Worm (Caenorhabditis elegans) whole organism, young adult: ENCODE measurements around the gene trx-2.

Source experiments
- B0019.2 ChIP-seq: fragments of 200-800 bp; sonication (Bioruptor generic); conservative IDR thresholded peaks from 2 replicates; pipeline ENCODE4 v1.3.6; 2022; ENCODE audit warnings: missing genetic modification reagents, missing genetic modification characterization, missing compliant biosample characterization
- D2030.7 ChIP-seq: fragments of 200-800 bp; sonication (Bioruptor generic); IDR thresholded peaks from 2 replicates; pipeline ENCODE4 v1.3.6; 2022; ENCODE audit warnings: missing genetic modification reagents, missing genetic modification characterization, missing compliant biosample characterization
- F22D6.2 ChIP-seq: sonication (generic microtip); optimal IDR thresholded peaks from 2 replicates; lab custom pipeline; 2016; ENCODE audit warnings: mild to moderate bottlenecking, missing genetic modification characterization, missing compliant biosample characterization
- F33H1.4 ChIP-seq: fragments of 200-800 bp; sonication (Bioruptor generic); IDR thresholded peaks from 2 replicates; pipeline ENCODE4 v1.3.6; 2022; ENCODE audit warnings: missing genetic modification reagents, missing genetic modification characterization, missing compliant biosample characterization
- F39B2.1 ChIP-seq: fragments of 200-800 bp; sonication (Bioruptor generic); IDR thresholded peaks from 2 replicates; pipeline ENCODE4 v1.3.6; 2022; ENCODE audit warnings: missing genetic modification reagents, missing genetic modification characterization, missing compliant biosample characterization
- F49E8.2 ChIP-seq: sonication (generic microtip); optimal IDR thresholded peaks from 3 replicates; lab custom pipeline; 2017; ENCODE audit warnings: missing genetic modification characterization, mild to moderate bottlenecking, missing compliant biosample characterization, antibody characterized with exemption, moderate library complexity; ENCODE audit not compliant: insufficient read depth
- F52B5.7 ChIP-seq: sonication (generic microtip); optimal IDR thresholded peaks from 2 replicates; lab custom pipeline; 2016; ENCODE audit warnings: mild to moderate bottlenecking, missing genetic modification characterization, missing compliant biosample characterization
- K11D2.4 ChIP-seq: fragments of 200-800 bp; sonication (Bioruptor generic); IDR thresholded peaks from 2 replicates; pipeline ENCODE4 v1.3.6; 2022; ENCODE audit warnings: missing genetic modification reagents, missing genetic modification characterization, missing compliant biosample characterization
- K12H6.12 ChIP-seq: fragments of 200-800 bp; sonication (Bioruptor generic); optimal IDR thresholded peaks from 2 replicates; lab custom pipeline; 2018; ENCODE audit warnings: mild to moderate bottlenecking, missing genetic modification characterization, missing compliant biosample characterization
- Y53F4B.3 ChIP-seq: fragments of 200-800 bp; sonication (Bioruptor generic); IDR thresholded peaks from 2 replicates; pipeline ENCODE4 v1.3.6; 2022; ENCODE audit warnings: missing genetic modification reagents, missing genetic modification characterization, missing compliant biosample characterization
- Y79H2A.3 ChIP-seq: fragments of 200-800 bp; sonication (Bioruptor generic); conservative IDR thresholded peaks from 2 replicates; pipeline ENCODE4 v1.3.6; 2022; ENCODE audit warnings: missing genetic modification reagents, missing genetic modification characterization, missing compliant biosample characterization
- Y95B8A.8 ChIP-seq: fragments of 200-800 bp; sonication (Bioruptor generic); IDR thresholded peaks from 2 replicates; pipeline ENCODE4 v1.3.6; 2022; ENCODE audit warnings: missing genetic modification reagents, missing genetic modification characterization, missing compliant biosample characterization
- ZK185.1 ChIP-seq: sonication (generic microtip); optimal IDR thresholded peaks from 2 replicates; lab custom pipeline; 2016; ENCODE audit warnings: mild to moderate bottlenecking, missing genetic modification characterization, missing compliant biosample characterization; ENCODE audit not compliant: poor library complexity, severe bottlenecking
- aptf-2 ChIP-seq: fragments of 200-800 bp; sonication (Bioruptor generic); conservative IDR thresholded peaks from 2 replicates; pipeline ENCODE4 v1.3.6; 2022; ENCODE audit warnings: missing genetic modification reagents, missing genetic modification characterization, missing compliant biosample characterization
- atf-7 ChIP-seq: sonication (generic microtip); optimal IDR thresholded peaks from 2 replicates; lab custom pipeline; 2017; ENCODE audit warnings: mild to moderate bottlenecking, missing genetic modification characterization, missing compliant biosample characterization
- attf-5 ChIP-seq: fragments of 200-800 bp; sonication (Bioruptor generic); optimal IDR thresholded peaks from 2 replicates; lab custom pipeline; 2018; ENCODE audit warnings: mild to moderate bottlenecking, missing genetic modification characterization, missing compliant biosample characterization
- attf-6 ChIP-seq: fragments of 200-800 bp; sonication (Bioruptor generic); IDR thresholded peaks from 2 replicates; pipeline ENCODE4 v1.3.6; 2022; ENCODE audit warnings: missing genetic modification reagents, missing genetic modification characterization, missing compliant biosample characterization
- bed-1 ChIP-seq: fragments of 200-800 bp; sonication (Bioruptor generic); IDR thresholded peaks from 2 replicates; pipeline ENCODE4 v1.3.6; 2022; ENCODE audit warnings: missing genetic modification reagents, missing genetic modification characterization, missing compliant biosample characterization
- bed-2 ChIP-seq: fragments of 200-800 bp; sonication (Bioruptor generic); IDR thresholded peaks from 2 replicates; pipeline ENCODE4 v1.3.6; 2022; ENCODE audit warnings: missing genetic modification reagents, missing genetic modification characterization, missing compliant biosample characterization
- ceh-100 ChIP-seq: fragments of 200-800 bp; sonication (Bioruptor generic); IDR thresholded peaks from 2 replicates; pipeline ENCODE4 v1.3.6; 2022; ENCODE audit warnings: missing genetic modification reagents, missing genetic modification characterization, missing compliant biosample characterization
- ceh-79 ChIP-seq: sonication (generic microtip); optimal IDR thresholded peaks from 2 replicates; lab custom pipeline; 2017; ENCODE audit warnings: mild to moderate bottlenecking, missing genetic modification characterization, missing compliant biosample characterization
- die-1 ChIP-seq: sonication (generic microtip); optimal IDR thresholded peaks from 2 replicates; lab custom pipeline; 2016; ENCODE audit warnings: missing genotype, mild to moderate bottlenecking, missing genetic modification characterization, missing compliant biosample characterization
- dpff-1 ChIP-seq: sonication (generic microtip); optimal IDR thresholded peaks from 2 replicates; lab custom pipeline; 2017; ENCODE audit warnings: mild to moderate bottlenecking, missing genetic modification characterization, missing compliant biosample characterization
- efl-1 ChIP-seq: fragments of 150-350 bp; optimal IDR thresholded peaks from 2 replicates; lab custom pipeline; 2014; ENCODE audit warnings: missing biosample characterization, missing genetic modification reagents, missing genetic modification characterization
- ets-4 ChIP-seq: fragments of 200-800 bp; sonication (Bioruptor generic); optimal IDR thresholded peaks from 2 replicates; lab custom pipeline; 2018; ENCODE audit warnings: mild to moderate bottlenecking, missing genetic modification characterization, missing compliant biosample characterization
- him-1 ChIP-seq: sonication (generic microtip); optimal IDR thresholded peaks from 2 replicates; lab custom pipeline; 2016; ENCODE audit warnings: missing genotype, missing genetic modification reagents, missing genetic modification characterization, missing compliant biosample characterization
- hlh-12 ChIP-seq: sonication (generic microtip); optimal IDR thresholded peaks from 2 replicates; lab custom pipeline; 2016; ENCODE audit warnings: missing genetic modification characterization, missing compliant biosample characterization
- hmg-1.2 ChIP-seq: fragments of 200-800 bp; sonication (Bioruptor generic); IDR thresholded peaks from 2 replicates; pipeline ENCODE4 v1.3.6; 2022; ENCODE audit warnings: missing genetic modification reagents, missing genetic modification characterization, missing compliant biosample characterization
- hsf-1 ChIP-seq: fragments of 200-800 bp; sonication (Bioruptor generic); IDR thresholded peaks from 2 replicates; pipeline ENCODE4 v1.3.6; 2022; ENCODE audit warnings: missing genetic modification reagents, missing genetic modification characterization, missing compliant biosample characterization
- lag-1 ChIP-seq: fragments of 200-800 bp; sonication (Bioruptor generic); IDR thresholded peaks from 2 replicates; pipeline ENCODE4 v1.3.6; 2022; ENCODE audit warnings: missing genetic modification reagents, missing genetic modification characterization, missing compliant biosample characterization
- lir-1 ChIP-seq: fragments of 200-800 bp; sonication (Bioruptor generic); conservative IDR thresholded peaks from 2 replicates; pipeline ENCODE4 v1.3.6; 2022; ENCODE audit warnings: missing genetic modification reagents, missing genetic modification characterization, missing compliant biosample characterization
- madf-3 ChIP-seq: fragments of 200-800 bp; sonication (Bioruptor generic); IDR thresholded peaks from 2 replicates; pipeline ENCODE4 v1.3.6; 2022; ENCODE audit warnings: missing genetic modification reagents, missing genetic modification characterization, missing compliant biosample characterization
- madf-6 ChIP-seq: fragments of 200-800 bp; sonication (Bioruptor generic); IDR thresholded peaks from 2 replicates; pipeline ENCODE4 v1.3.6; 2022; ENCODE audit warnings: missing genetic modification reagents, missing genetic modification characterization, missing compliant biosample characterization
- madf-8 ChIP-seq: fragments of 200-800 bp; sonication (Bioruptor generic); conservative IDR thresholded peaks from 2 replicates; pipeline ENCODE4 v1.3.6; 2022; ENCODE audit warnings: missing genetic modification reagents, missing genetic modification characterization, missing compliant biosample characterization
- mcd-1 ChIP-seq: fragments of 200-800 bp; sonication (Bioruptor generic); IDR thresholded peaks from 2 replicates; pipeline ENCODE4 v1.3.6; 2022; ENCODE audit warnings: missing genetic modification reagents, missing genetic modification characterization, missing compliant biosample characterization
- mel-28 ChIP-seq: sonication (generic microtip); optimal IDR thresholded peaks from 2 replicates; lab custom pipeline; 2016; ENCODE audit warnings: borderline replicate concordance, mild to moderate bottlenecking, missing genetic modification characterization, missing compliant biosample characterization
- mxl-1 ChIP-seq: sonication (generic microtip); optimal IDR thresholded peaks from 2 replicates; lab custom pipeline; 2016; ENCODE audit warnings: missing genetic modification characterization, missing compliant biosample characterization
- nfya-2 ChIP-seq: fragments of 200-800 bp; sonication (Bioruptor generic); IDR thresholded peaks from 2 replicates; pipeline ENCODE4 v1.3.6; 2022; ENCODE audit warnings: missing genetic modification reagents, missing genetic modification characterization, missing compliant biosample characterization
- nfyb-1 ChIP-seq: fragments of 200-800 bp; sonication (Bioruptor generic); IDR thresholded peaks from 2 replicates; pipeline ENCODE4 v1.3.6; 2022; ENCODE audit warnings: missing genetic modification reagents, missing genetic modification characterization, missing compliant biosample characterization
- pbrm-1 ChIP-seq: fragments of 200-800 bp; sonication (Bioruptor generic); IDR thresholded peaks from 2 replicates; pipeline ENCODE4 v1.3.6; 2022; ENCODE audit warnings: missing genetic modification reagents, missing genetic modification characterization, missing compliant biosample characterization
- rec-8 ChIP-seq, 2 experiments: sonication (generic microtip); optimal IDR thresholded peaks; 2 replicates each; lab custom pipeline; 2016; ENCODE audit warnings: mild to moderate bottlenecking in 2 of 2, missing genetic modification characterization in 2 of 2, missing genetic modification reagents in 2 of 2, missing genotype in 2 of 2, missing biosample characterization in 1 of 2, missing compliant biosample characterization in 1 of 2, moderate library complexity in 1 of 2
- repo-1 ChIP-seq: sonication (generic microtip); optimal IDR thresholded peaks from 2 replicates; lab custom pipeline; 2017; ENCODE audit warnings: mild to moderate bottlenecking, missing genetic modification characterization, missing compliant biosample characterization
- snpc-1.1 ChIP-seq: sonication (generic microtip); optimal IDR thresholded peaks from 2 replicates; lab custom pipeline; 2017; ENCODE audit warnings: missing genetic modification characterization, mild to moderate bottlenecking, missing compliant biosample characterization, antibody characterized with exemption, moderate library complexity, missing genotype, missing genetic modification reagents; ENCODE audit not compliant: insufficient read depth
- somi-1 ChIP-seq: fragments of 200-800 bp; sonication (Bioruptor generic); optimal IDR thresholded peaks from 2 replicates; lab custom pipeline; 2018; ENCODE audit warnings: mild to moderate bottlenecking, missing genetic modification characterization, missing compliant biosample characterization
- unc-62 ChIP-seq: fragments of 150-350 bp; optimal IDR thresholded peaks from 2 replicates; lab custom pipeline; 2014; ENCODE audit warnings: missing biosample characterization, missing genetic modification reagents, missing genetic modification characterization
- xnd-1 ChIP-seq: sonication (generic microtip); optimal IDR thresholded peaks from 2 replicates; lab custom pipeline; 2016; ENCODE audit warnings: missing genotype, missing genetic modification reagents, missing genetic modification characterization, missing compliant biosample characterization
- ztf-25 ChIP-seq: fragments of 200-800 bp; sonication (Bioruptor generic); IDR thresholded peaks from 2 replicates; pipeline ENCODE4 v1.3.6; 2022; ENCODE audit warnings: missing genetic modification reagents, missing genetic modification characterization, missing compliant biosample characterization
- ztf-28 ChIP-seq: fragments of 200-800 bp; sonication (Bioruptor generic); IDR thresholded peaks from 2 replicates; pipeline ENCODE4 v1.3.6; 2022; ENCODE audit warnings: missing genetic modification reagents, missing genetic modification characterization, missing compliant biosample characterization
- ztf-6 ChIP-seq: fragments of 200-800 bp; sonication (Bioruptor generic); IDR thresholded peaks from 2 replicates; pipeline ENCODE4 v1.3.6; 2022; ENCODE audit warnings: missing genetic modification reagents, missing genetic modification characterization, missing compliant biosample characterization

trx-2 gene

DNA sequence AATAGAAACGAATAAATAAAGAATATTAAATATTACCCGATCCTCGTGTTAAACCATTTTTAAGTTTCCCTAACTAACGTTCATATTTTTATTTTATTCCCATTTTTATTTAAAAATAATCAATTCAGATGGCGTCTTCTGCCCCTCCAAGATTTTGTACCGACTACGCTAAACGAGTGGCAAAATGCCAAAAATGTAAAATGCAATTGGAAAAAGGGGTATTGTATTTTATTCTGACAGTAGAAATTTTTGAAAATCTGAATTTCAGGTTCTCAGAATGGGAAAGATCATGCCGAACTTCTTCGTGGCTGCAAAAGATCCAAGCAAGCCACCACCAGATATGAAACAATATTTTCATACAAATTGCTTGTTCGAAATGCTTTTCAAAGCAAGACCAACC, 28.4 kb downstream of the trx-2 start, which contains the start of gene K07C5.3 (continued):
- TF ChIP-seq ets-4 (GFP tag; lab: Kevin White, UChicago) (no peak), hmg-1.2 (GFP tag; lab: Robert Waterston, UW) (0 out of 2 replicates have a peak, but pooled peaks have one; percentile 6), F22D6.2 (no peak), somi-1 (GFP tag; lab: Kevin White, UChicago) (no peak), dpff-1 (tag; lab: Kevin White, UChicago) (no peak), hlh-12 (tag; lab: Kevin White, UChicago) (no peak), Y53F4B.3 (GFP tag; lab: Robert Waterston, UW) (no peak), F33H1.4 (no peak; the same call in 1 of the 2 replicates), Y95B8A.8 (GFP tag; lab: Robert Waterston, UW) (no peak), attf-6 (GFP tag; lab: Robert Waterston, UW) (0 out of 2 replicates have a peak, but pooled peaks have one; percentile 17), madf-8 (GFP tag; lab: Robert Waterston, UW) (no peak), madf-3 (GFP tag; lab: Robert Waterston, UW) (peak; percentile 76), F52B5.7 (peak; percentile 8), nfya-2 (GFP tag; lab: Robert Waterston, UW) (no peak), mel-28 (tag; lab: Kevin White, UChicago) (no peak), snpc-1.1 (tag; lab: Kevin White, UChicago) (no peak), unc-62 (no peak), mxl-1 (no peak), attf-5 (GFP tag; lab: Kevin White, UChicago) (no peak), lir-1 (GFP tag; lab: Robert Waterston, UW) (no peak), repo-1 (tag; lab: Kevin White, UChicago) (no peak), efl-1 (GFP tag; lab: Kevin White, UChicago) (no peak), mcd-1 (no peak), pbrm-1 (peak; percentile 48; the same call in 1 of the 2 replicates), Y79H2A.3 (GFP tag; lab: Robert Waterston, UW) (peak; percentile 66; the same call in 1 of the 2 replicates), lag-1 (GFP tag; lab: Robert Waterston, UW) (no peak), ztf-25 (GFP tag; lab: Robert Waterston, UW) (no peak), atf-7 (tag; lab: Kevin White, UChicago) (peak; percentile 27), rec-8 (tag; optimal IDR thresholded peaks at IDR 0.05; lab: Kevin White, UChicago) (no peak), him-1 (tag; lab: Kevin White, UChicago) (no peak), die-1 (tag; lab: Kevin White, UChicago) (no peak), bed-1 (GFP tag; lab: Robert Waterston, UW) (no peak), ztf-6 (GFP tag; lab: Robert Waterston, UW) (no peak), B0019.2 (GFP tag; lab: Robert Waterston, UW) (no peak), bed-2 (GFP tag; lab: Robert Waterston, UW) (no peak), hsf-1 (GFP tag; lab: Robert Waterston, UW) (peak; percentile 63), madf-6 (GFP tag; lab: Robert Waterston, UW) (no peak), ceh-79 (tag; lab: Kevin White, UChicago) (peak; percentile 39), ZK185.1 (tag; lab: Kevin White, UChicago) (no peak), F49E8.2 (tag; lab: Kevin White, UChicago) (no peak), nfyb-1 (GFP tag; lab: Robert Waterston, UW) (no peak), K12H6.12 (tag; lab: Kevin White, UChicago) (no peak), xnd-1 (tag; lab: Kevin White, UChicago) (no peak), D2030.7 (GFP tag; lab: Robert Waterston, UW) (peak; percentile 15; the same call in 1 of the 2 replicates), F39B2.1 (peak; percentile 71; the same call in 1 of the 2 replicates), ceh-100 (no peak), K11D2.4 (GFP tag; lab: Robert Waterston, UW) (no peak), ztf-28 (no peak), aptf-2 (GFP tag; lab: Robert Waterston, UW) (no peak)
